Fruit fly (Drosophila melanogaster) whole organism, embryonic: ENCODE measurements around the gene Sec10.

Experiments
- BtbVII ChIP-seq: fragments of 200-800 bp; sonication (Bioruptor generic); optimal IDR thresholded peaks from 3 replicates; lab custom pipeline; 2017; ENCODE audit warnings: missing biosample characterization, mild to moderate bottlenecking, missing genetic modification characterization
- CG10147 ChIP-seq: fragments of 200-800 bp; sonication (Bioruptor generic); optimal IDR thresholded peaks from 2 replicates; lab custom pipeline; 2019; ENCODE audit warnings: missing biosample characterization, mild to moderate bottlenecking, missing genetic modification characterization, moderate library complexity
- CG11085 ChIP-seq: fragments of 200-800 bp; sonication (Bioruptor generic); IDR thresholded peaks from 2 replicates; pipeline ENCODE4 v1.3.6; 2022; ENCODE audit warnings: missing biosample characterization, missing genetic modification characterization
- CG12219 ChIP-seq: fragments of 200-800 bp; sonication (Bioruptor generic); optimal IDR thresholded peaks from 3 replicates; lab custom pipeline; 2018; ENCODE audit warnings: missing biosample characterization, mild to moderate bottlenecking, missing genetic modification characterization
- CG13123 ChIP-seq: fragments of 200-800 bp; sonication (Bioruptor generic); optimal IDR thresholded peaks from 2 replicates; lab custom pipeline; 2016; ENCODE audit warnings: missing biosample characterization, missing genetic modification characterization
- CG14441 ChIP-seq: fragments of 200-800 bp; sonication (Bioruptor generic); IDR thresholded peaks from 2 replicates; pipeline ENCODE4 v1.3.6; 2022; ENCODE audit warnings: missing biosample characterization, missing genetic modification characterization
- CG15011 ChIP-seq: fragments of 200-800 bp; sonication (Bioruptor generic); optimal IDR thresholded peaks from 3 replicates; lab custom pipeline; 2018; ENCODE audit warnings: missing biosample characterization, mild to moderate bottlenecking, missing genetic modification characterization
- CG1647 ChIP-seq: fragments of 200-800 bp; sonication (Bioruptor generic); optimal IDR thresholded peaks from 3 replicates; lab custom pipeline; 2016; ENCODE audit warnings: missing biosample characterization, missing genetic modification characterization
- CG16813 ChIP-seq: fragments of 200-800 bp; sonication (Bioruptor generic); IDR thresholded peaks from 3 replicates; pipeline ENCODE4 v1.3.6; 2022; ENCODE audit warnings: missing biosample characterization, missing genetic modification characterization; ENCODE audit not compliant: partially characterized antibody
- CG2875 ChIP-seq: fragments of 200-800 bp; sonication (Bioruptor generic); optimal IDR thresholded peaks from 2 replicates; lab custom pipeline; 2017; ENCODE audit warnings: missing biosample characterization, mild to moderate bottlenecking, missing genetic modification characterization, missing genetic modification reagents
- CG31224 ChIP-seq: fragments of 200-800 bp; sonication (Bioruptor generic); IDR thresholded peaks from 2 replicates; pipeline ENCODE4 v1.3.6; 2022; ENCODE audit warnings: missing biosample characterization, missing genetic modification characterization
- CG3163 ChIP-seq: fragments of 200-800 bp; sonication (Bioruptor generic); optimal IDR thresholded peaks from 3 replicates; lab custom pipeline; 2016; ENCODE audit warnings: missing biosample characterization, missing genetic modification characterization
- CG3726 ChIP-seq: fragments of 200-800 bp; sonication (Bioruptor generic); IDR thresholded peaks from 3 replicates; pipeline ENCODE4, ENCODE4 v1.3.6; 2022; ENCODE audit warnings: missing biosample characterization, missing genetic modification characterization
- CG4282 ChIP-seq: fragments of 200-800 bp; sonication (Bioruptor generic); optimal IDR thresholded peaks from 2 replicates; lab custom pipeline; 2016; ENCODE audit warnings: missing biosample characterization, missing genetic modification characterization
- CG6791 ChIP-seq: fragments of 200-800 bp; sonication (Bioruptor generic); IDR thresholded peaks from 3 replicates; pipeline ENCODE4 v1.3.6; 2022; ENCODE audit warnings: missing biosample characterization, missing genetic modification characterization; ENCODE audit not compliant: partially characterized antibody
- CG7357 ChIP-seq: fragments of 200-800 bp; sonication (Bioruptor generic); IDR thresholded peaks from 3 replicates; pipeline ENCODE4 v1.3.6; 2022; ENCODE audit warnings: missing biosample characterization, missing genetic modification characterization
- CG7556 ChIP-seq: fragments of 200-800 bp; sonication (Bioruptor generic); optimal IDR thresholded peaks from 2 replicates; lab custom pipeline; 2017; ENCODE audit warnings: missing biosample characterization, mild to moderate bottlenecking, missing genetic modification characterization
- CG8089 ChIP-seq: fragments of 200-800 bp; sonication (Bioruptor generic); optimal IDR thresholded peaks from 3 replicates; lab custom pipeline; 2016; ENCODE audit warnings: missing biosample characterization, missing genetic modification characterization
- CG9876 ChIP-seq: fragments of 200-800 bp; sonication (Bioruptor generic); optimal IDR thresholded peaks from 2 replicates; lab custom pipeline; 2016; ENCODE audit warnings: missing biosample characterization, missing genetic modification characterization
- D ChIP-seq, 2 experiments: fragments of 200-800 bp in 1 of 2; fragments of >200 bp in 1 of 2; sonication (Bioruptor generic) in 1 of 2; optimal IDR thresholded peaks; 2 replicates in 1 of 2; 3 replicates in 1 of 2; lab custom pipeline; 2017; ENCODE audit warnings: mild to moderate bottlenecking in 1 of 2, missing biosample characterization in 1 of 2, missing genetic modification characterization in 1 of 2, missing genetic modification reagents in 1 of 2
- Dbx ChIP-seq: fragments of 200-800 bp; sonication (Bioruptor generic); IDR thresholded peaks from 3 replicates; pipeline ENCODE4 v1.3.6; 2022; ENCODE audit warnings: missing biosample characterization, missing genetic modification characterization
- Doc3 ChIP-seq: fragments of 200-800 bp; sonication (Bioruptor generic); IDR thresholded peaks from 3 replicates; pipeline ENCODE4 v1.3.6; 2022; ENCODE audit warnings: missing biosample characterization, missing genetic modification characterization; ENCODE audit not compliant: partially characterized antibody
- Dp ChIP-seq: fragments of 200-800 bp; sonication (Bioruptor generic); optimal IDR thresholded peaks from 2 replicates; lab custom pipeline; 2018; ENCODE audit warnings: missing biosample characterization, mild to moderate bottlenecking, missing genetic modification characterization, moderate library complexity
- Fer1 ChIP-seq: fragments of 200-800 bp; sonication (Bioruptor generic); optimal IDR thresholded peaks from 2 replicates; lab custom pipeline; 2017; ENCODE audit warnings: missing biosample characterization, mild to moderate bottlenecking, missing genetic modification characterization
- Gug ChIP-seq: fragments of 200-800 bp; sonication (Bioruptor generic); IDR thresholded peaks from 4 replicates; pipeline ENCODE4 v1.3.6; 2022; ENCODE audit warnings: missing biosample characterization, missing genetic modification characterization
- H15 ChIP-seq: fragments of 200-800 bp; sonication (Bioruptor generic); IDR thresholded peaks from 3 replicates; pipeline ENCODE4 v1.3.6; 2022; ENCODE audit warnings: missing biosample characterization, missing genetic modification characterization
- HmgZ ChIP-seq: fragments of 200-800 bp; sonication (Bioruptor generic); optimal IDR thresholded peaks from 2 replicates; lab custom pipeline; 2018; ENCODE audit warnings: missing biosample characterization, mild to moderate bottlenecking, missing genetic modification characterization
- Lhr ChIP-seq: fragments of 200-800 bp; sonication (Bioruptor generic); optimal IDR thresholded peaks from 3 replicates; lab custom pipeline; 2017; ENCODE audit warnings: mild to moderate bottlenecking, missing biosample characterization, missing genetic modification reagents, missing genetic modification characterization
- MTF-1 ChIP-seq: fragments of 200-800 bp; sonication (Bioruptor generic); optimal IDR thresholded peaks from 2 replicates; lab custom pipeline; 2018; ENCODE audit warnings: missing biosample characterization, mild to moderate bottlenecking, missing genetic modification characterization, borderline replicate concordance
- Mes4 ChIP-seq: fragments of 200-800 bp; sonication (Bioruptor generic); optimal IDR thresholded peaks from 2 replicates; lab custom pipeline; 2016; ENCODE audit warnings: missing biosample characterization, missing genetic modification characterization
- Nf-YA ChIP-seq: fragments of 200-800 bp; sonication (Bioruptor generic); IDR thresholded peaks from 2 replicates; pipeline ENCODE4 v1.3.6; 2022; ENCODE audit warnings: missing biosample characterization, missing genetic modification characterization
- Oaz ChIP-seq: fragments of 200-800 bp; sonication (Bioruptor generic); IDR thresholded peaks from 2 replicates; pipeline ENCODE4 v1.3.6; 2022; ENCODE audit warnings: missing biosample characterization, missing genetic modification characterization
- Sry-β ChIP-seq: fragments of 200-800 bp; sonication (Bioruptor generic); optimal IDR thresholded peaks from 2 replicates; lab custom pipeline; 2018; ENCODE audit warnings: missing biosample characterization, mild to moderate bottlenecking, missing genetic modification characterization, moderate library complexity
- Usf ChIP-seq: fragments of 200-800 bp; sonication (Bioruptor generic); optimal IDR thresholded peaks from 2 replicates; lab custom pipeline; 2017; ENCODE audit warnings: missing genotype, missing biosample characterization, missing genetic modification characterization
- YL-1 ChIP-seq: fragments of 200-800 bp; sonication (Bioruptor generic); optimal IDR thresholded peaks from 3 replicates; lab custom pipeline; 2017; ENCODE audit warnings: missing biosample characterization, mild to moderate bottlenecking, missing genetic modification characterization
- abd-A ChIP-seq: fragments of 200-800 bp; sonication (Bioruptor generic); optimal IDR thresholded peaks from 3 replicates; lab custom pipeline; 2019; ENCODE audit warnings: missing biosample characterization, mild to moderate bottlenecking, missing genetic modification characterization, moderate library complexity
- ato ChIP-seq: fragments of 200-800 bp; sonication (Bioruptor generic); IDR thresholded peaks from 2 replicates; pipeline ENCODE4 v1.3.6; 2022; ENCODE audit warnings: missing biosample characterization, missing genetic modification characterization; ENCODE audit not compliant: partially characterized antibody
- bowl ChIP-seq: fragments of 200-800 bp; sonication (Bioruptor generic); IDR thresholded peaks from 2 replicates; pipeline ENCODE4 v1.3.6; 2022; ENCODE audit warnings: missing biosample characterization, missing genetic modification characterization
- cato ChIP-seq: fragments of 200-800 bp; sonication (Bioruptor generic); optimal IDR thresholded peaks from 2 replicates; lab custom pipeline; 2016; ENCODE audit warnings: missing biosample characterization, missing genetic modification characterization, borderline replicate concordance
- ewg ChIP-seq: fragments of 200-800 bp; sonication (Bioruptor generic); optimal IDR thresholded peaks from 3 replicates; lab custom pipeline; 2017; ENCODE audit warnings: mild to moderate bottlenecking, missing biosample characterization, missing genetic modification reagents, missing genetic modification characterization
- gcm ChIP-seq: fragments of 200-800 bp; sonication (Bioruptor generic); optimal IDR thresholded peaks from 2 replicates; lab custom pipeline; 2019; ENCODE audit warnings: missing biosample characterization, mild to moderate bottlenecking, missing genetic modification characterization, moderate library complexity
- gsb-n ChIP-seq: fragments of 200-800 bp; sonication (Bioruptor generic); optimal IDR thresholded peaks from 3 replicates; lab custom pipeline; 2018; ENCODE audit warnings: missing biosample characterization, mild to moderate bottlenecking, missing genetic modification characterization
- hb ChIP-seq: fragments of 200-800 bp; sonication (Bioruptor generic); IDR thresholded peaks from 3 replicates; pipeline ENCODE4 v1.3.6; 2022; ENCODE audit warnings: missing biosample characterization, missing genetic modification characterization; ENCODE audit not compliant: partially characterized antibody
- lab ChIP-seq: fragments of 200-800 bp; sonication (Bioruptor generic); optimal IDR thresholded peaks from 3 replicates; lab custom pipeline; 2017; ENCODE audit warnings: missing biosample characterization, missing genetic modification characterization, mild to moderate bottlenecking, moderate library complexity, missing genetic modification reagents
- nom ChIP-seq: fragments of 200-800 bp; sonication (Bioruptor generic); optimal IDR thresholded peaks from 2 replicates; lab custom pipeline; 2017; ENCODE audit warnings: missing biosample characterization, missing genetic modification characterization, mild to moderate bottlenecking, moderate library complexity, missing genetic modification reagents
- psq ChIP-seq: fragments of 200-800 bp; sonication (Bioruptor generic); optimal IDR thresholded peaks from 2 replicates; lab custom pipeline; 2017; ENCODE audit warnings: missing biosample characterization, missing genetic modification characterization
- trh ChIP-seq: fragments of 200-800 bp; sonication (Bioruptor generic); optimal IDR thresholded peaks from 2 replicates; lab custom pipeline; 2016; ENCODE audit warnings: missing biosample characterization, missing genetic modification characterization

The Sec10 gene

dm6 chr3R:24151924-24152809, 17.5 kb downstream of the Sec10 start, which contains the start of the genes p38a and CG6178 (continued):
- TF ChIP-seq CG10147 (GFP tag; lab: Kevin White, UChicago) (peak; percentile 98), Doc3 (no peak), lab (GFP tag; lab: Kevin White, UChicago) (peak; percentile 98), Dp (peak; percentile 59), CG9876 (GFP tag; lab: Kevin White, UChicago) (peak; percentile 13), CG13123 (GFP tag; lab: Kevin White, UChicago) (peak; percentile 80), CG4282 (GFP tag; lab: Kevin White, UChicago) (no peak), CG3726 (GFP tag; lab: Robert Waterston, UW) (peak; percentile 95), Usf (GFP tag; lab: Kevin White, UChicago) (peak; percentile 97), CG6791 (GFP tag; lab: Robert Waterston, UW) (0 out of 3 replicates have a peak, but pooled peaks have one; percentile 51), D (optimal IDR thresholded peaks at IDR 0.05; lab: Kevin White, UChicago) (no peak), D (GFP tag; optimal IDR thresholded peaks at IDR 0.05; lab: Kevin White, UChicago) (peak; percentile 95), CG14441 (GFP tag; lab: Robert Waterston, UW) (peak; percentile 97), CG8089 (no peak), Mes4 (peak; percentile 21), H15 (GFP tag; lab: Robert Waterston, UW) (peak; percentile 93), hb (GFP tag; lab: Robert Waterston, UW) (no peak), gsb-n (peak; percentile 96), CG31224 (GFP tag; lab: Robert Waterston, UW) (peak; percentile 93), psq (GFP tag; lab: Kevin White, UChicago) (peak; percentile 90), YL-1 (GFP tag; lab: Kevin White, UChicago) (peak; percentile 78), Sry-β (GFP tag; lab: Kevin White, UChicago) (peak; percentile 54), abd-A (tag; lab: Kevin White, UChicago) (no peak), nom (GFP tag; lab: Kevin White, UChicago) (peak; percentile 94), BtbVII (peak; percentile 96), Oaz (GFP tag; lab: Robert Waterston, UW) (peak; percentile 90), ato (GFP tag; lab: Robert Waterston, UW) (no peak), bowl (GFP tag; lab: Robert Waterston, UW) (peak; percentile 90), HmgZ (peak; percentile 91), Fer1 (peak; percentile 97), CG2875 (peak; percentile 89), CG16813 (GFP tag; lab: Robert Waterston, UW) (no peak), CG11085 (GFP tag; lab: Robert Waterston, UW) (peak; percentile 97), CG7357 (GFP tag; lab: Robert Waterston, UW) (peak; percentile 94), CG3163 (GFP tag; lab: Kevin White, UChicago) (peak; percentile 14), gcm (GFP tag; lab: Kevin White, UChicago) (peak; percentile 98), MTF-1 (GFP tag; lab: Kevin White, UChicago) (peak; percentile 74), Gug (GFP tag; lab: Robert Waterston, UW) (peak; percentile 95), CG7556 (GFP tag; lab: Kevin White, UChicago) (peak; percentile 97), CG12219 (GFP tag; lab: Kevin White, UChicago) (peak; percentile 84), Lhr (GFP tag; lab: Kevin White, UChicago) (peak; percentile 46), trh (GFP tag; lab: Kevin White, UChicago) (peak; percentile 84), Dbx (GFP tag; lab: Robert Waterston, UW) (peak; percentile 96), ewg (GFP tag; lab: Kevin White, UChicago) (peak; percentile 92), cato (peak; percentile 84), CG1647 (GFP tag; lab: Kevin White, UChicago) (peak; percentile 24), CG15011 (GFP tag; lab: Kevin White, UChicago) (peak; percentile 78), Nf-YA (peak; percentile 94)
